Fruit fly (Drosophila melanogaster) S2 (cell line): ENCODE data around the gene Uggt.

ENCODE experiments used
- CG8478 ChIP-seq: fragments of >200 bp; optimal IDR thresholded peaks from 2 replicates; lab custom pipeline; 2018
- CTCF ChIP-seq, 2 experiments: fragments of >200 bp; optimal IDR thresholded peaks; 2 replicates each; lab custom pipeline; 2018

- no peak for TF ChIP-seq CG8478 (lab: Kevin White, UChicago)
- no peak for TF ChIP-seq CTCF (optimal IDR thresholded peaks at IDR 0.05; lab: Kevin White, UChicago)
Measured at dm6 chr3L:18837707-18838244, 34.8 kb upstream of the Uggt start.
